Worm (Caenorhabditis elegans): ENCODE measurements around the gene T24C4.10.

- TF ChIP-seq cog-1 (tag; optimal IDR thresholded peaks at IDR 0.05) (no peak), tab-1 (GFP tag; IDR thresholded peaks at IDR 0.05) (no peak), klf-2 (GFP tag; conservative IDR thresholded peaks at IDR 0.05) (no peak), flt-1 (GFP tag; IDR thresholded peaks at IDR 0.05) (no peak), ztf-23 (GFP tag; IDR thresholded peaks at IDR 0.05) (no peak), ztf-29 (GFP tag; IDR thresholded peaks at IDR 0.05) (no peak), ref-1 (GFP tag; conservative IDR thresholded peaks at IDR 0.05) (no peak)
These were observed 48.4 kb downstream of the T24C4.10 start, which contains the start of gene far-8 for ce11 chrIII:842630-843029.

All from whole organism, midembryonic.